Worm (Caenorhabditis elegans) whole organism, midembryonic: ENCODE data around the gene ttr-24.

Source experiments
- T22C8.4 ChIP-seq: fragments of 200-800 bp; sonication (Bioruptor generic); IDR thresholded peaks from 2 replicates; pipeline ENCODE4 v1.3.6; 2022; ENCODE audit warnings: missing genetic modification characterization, missing compliant biosample characterization
- cog-1 ChIP-seq: sonication (generic microtip); optimal IDR thresholded peaks from 2 replicates; lab custom pipeline; 2016; ENCODE audit warnings: missing genetic modification characterization, missing compliant biosample characterization
- flt-1 ChIP-seq: fragments of 200-800 bp; sonication (Bioruptor generic); IDR thresholded peaks from 2 replicates; pipeline ENCODE4 v1.3.6; 2022; ENCODE audit warnings: missing genetic modification characterization, missing compliant biosample characterization
- klf-2 ChIP-seq: fragments of 200-800 bp; sonication (Bioruptor generic); conservative IDR thresholded peaks from 2 replicates; pipeline ENCODE4 v1.3.6; 2022; ENCODE audit warnings: missing genetic modification reagents, missing genetic modification characterization, missing compliant biosample characterization
- med-1 ChIP-seq: sonication (generic microtip); optimal IDR thresholded peaks from 2 replicates; lab custom pipeline; 2017; ENCODE audit warnings: missing genetic modification characterization, mild to moderate bottlenecking, missing compliant biosample characterization, antibody characterized with exemption, missing genetic modification reagents; ENCODE audit not compliant: insufficient read depth
- ref-1 ChIP-seq: fragments of 200-800 bp; sonication (Bioruptor generic); conservative IDR thresholded peaks from 2 replicates; pipeline ENCODE4 v1.3.6; 2022; ENCODE audit warnings: missing genetic modification reagents, missing genetic modification characterization, missing compliant biosample characterization
- tab-1 ChIP-seq: fragments of 200-800 bp; sonication (Bioruptor generic); IDR thresholded peaks from 2 replicates; pipeline ENCODE4 v1.3.6; 2022; ENCODE audit warnings: missing genetic modification characterization, missing compliant biosample characterization
- ztf-23 ChIP-seq: fragments of 200-800 bp; sonication (Bioruptor generic); IDR thresholded peaks from 2 replicates; pipeline ENCODE4 v1.3.6; 2022; ENCODE audit warnings: missing genetic modification reagents, missing genetic modification characterization, missing compliant biosample characterization
- ztf-29 ChIP-seq: fragments of 200-800 bp; sonication (Bioruptor generic); IDR thresholded peaks from 2 replicates; pipeline ENCODE4 v1.3.6; 2022; ENCODE audit warnings: missing genetic modification reagents, missing genetic modification characterization, missing compliant biosample characterization

- TF ChIP-seq med-1: no peak
- no peak for TF ChIP-seq ztf-29 (GFP tag; lab: Robert Waterston, UW)
- TF ChIP-seq flt-1 (GFP tag; lab: Robert Waterston, UW): no peak
- TF ChIP-seq T22C8.4: no peak
- no peak for TF ChIP-seq klf-2 (GFP tag; lab: Robert Waterston, UW)
- no peak for TF ChIP-seq ztf-23 (GFP tag; lab: Robert Waterston, UW)
- TF ChIP-seq tab-1 (GFP tag; lab: Robert Waterston, UW): no peak
- TF ChIP-seq ref-1 (GFP tag; lab: Robert Waterston, UW): no peak
- no peak for TF ChIP-seq cog-1
Observed at ce11 chrV:18592448-18592847, 36.0 kb upstream of the ttr-24 start, which contains the start of gene grdn-1.
